Worm (Caenorhabditis elegans) whole organism, mixed stage, embryonic: ENCODE data around the gene R07E5.5.
A peak's percentile ranks its signal among the peaks of the same experiment; 100 is the strongest.

Source experiments
- M03D4.4 ChIP-seq: sonication (generic microtip); optimal IDR thresholded peaks from 2 replicates; lab custom pipeline; 2017; ENCODE audit warnings: mild to moderate bottlenecking, missing genetic modification characterization, missing compliant biosample characterization
- ceh-43 ChIP-seq: fragments of 200-800 bp; sonication (Bioruptor generic); optimal IDR thresholded peaks from 2 replicates; lab custom pipeline; 2018; ENCODE audit warnings: mild to moderate bottlenecking, missing genetic modification characterization, moderate library complexity, missing compliant biosample characterization
- ceh-83 ChIP-seq: fragments of 200-800 bp; sonication (Bioruptor generic); optimal IDR thresholded peaks from 2 replicates; lab custom pipeline; 2018; ENCODE audit warnings: mild to moderate bottlenecking, missing genetic modification characterization, missing compliant biosample characterization
- ces-1 ChIP-seq: fragments of 150-350 bp; optimal IDR thresholded peaks from 2 replicates; lab custom pipeline; 2014; ENCODE audit warnings: missing biosample characterization, missing genetic modification reagents, missing genetic modification characterization
- cnd-1 ChIP-seq: fragments of 200-800 bp; sonication (Bioruptor generic); optimal IDR thresholded peaks from 2 replicates; lab custom pipeline; 2018; ENCODE audit warnings: mild to moderate bottlenecking, missing genetic modification characterization, missing compliant biosample characterization
- drap-1 ChIP-seq: fragments of 200-800 bp; sonication (Bioruptor generic); optimal IDR thresholded peaks from 3 replicates; lab custom pipeline; 2018; ENCODE audit warnings: mild to moderate bottlenecking, missing genetic modification characterization, missing compliant biosample characterization
- elt-1 ChIP-seq: sonication (generic microtip); optimal IDR thresholded peaks from 2 replicates; lab custom pipeline; 2017; ENCODE audit warnings: missing genetic modification characterization, mild to moderate bottlenecking, missing compliant biosample characterization, antibody characterized with exemption, moderate library complexity, borderline replicate concordance; ENCODE audit not compliant: insufficient read depth
- elt-3 ChIP-seq: fragments of 150-350 bp; optimal IDR thresholded peaks from 2 replicates; lab custom pipeline; 2014; ENCODE audit warnings: missing biosample characterization, missing genetic modification characterization
- ham-2 ChIP-seq: fragments of 200-800 bp; sonication (Bioruptor generic); optimal IDR thresholded peaks from 2 replicates; lab custom pipeline; 2018; ENCODE audit warnings: mild to moderate bottlenecking, missing genetic modification characterization, missing compliant biosample characterization
- hlh-1 ChIP-seq: fragments of 150-350 bp; optimal IDR thresholded peaks from 2 replicates; lab custom pipeline; 2014; ENCODE audit warnings: missing biosample characterization, missing genetic modification reagents, missing genetic modification characterization
- lin-13 ChIP-seq: fragments of 150-350 bp; optimal IDR thresholded peaks from 2 replicates; lab custom pipeline; 2014; ENCODE audit warnings: missing biosample characterization, missing genetic modification characterization
- lin-32 ChIP-seq: fragments of 200-800 bp; sonication (Bioruptor generic); optimal IDR thresholded peaks from 2 replicates; lab custom pipeline; 2018; ENCODE audit warnings: mild to moderate bottlenecking, missing genetic modification characterization, missing compliant biosample characterization
- lsy-2 ChIP-seq: fragments of 150-350 bp; optimal IDR thresholded peaks from 2 replicates; lab custom pipeline; 2014; ENCODE audit warnings: missing biosample characterization, missing genetic modification characterization
- mab-5 ChIP-seq: fragments of 150-350 bp; optimal IDR thresholded peaks from 2 replicates; lab custom pipeline; 2014; ENCODE audit warnings: missing biosample characterization, missing genetic modification characterization
- mep-1 ChIP-seq: fragments of 150-350 bp; optimal IDR thresholded peaks from 2 replicates; lab custom pipeline; 2017; ENCODE audit warnings: missing biosample characterization, missing genetic modification reagents, missing genetic modification characterization, inconsistent platforms
- mls-2 ChIP-seq: sonication (generic microtip); optimal IDR thresholded peaks from 2 replicates; lab custom pipeline; 2016; ENCODE audit warnings: mild to moderate bottlenecking, missing genetic modification characterization, moderate library complexity, missing compliant biosample characterization
- nhr-12 ChIP-seq: fragments of 150-350 bp; optimal IDR thresholded peaks from 2 replicates; lab custom pipeline; 2014; ENCODE audit warnings: missing biosample characterization, missing genetic modification characterization
- nhr-2 ChIP-seq: fragments of 150-350 bp; optimal IDR thresholded peaks from 2 replicates; lab custom pipeline; 2014; ENCODE audit warnings: missing biosample characterization, missing genetic modification characterization
- nhr-237 ChIP-seq: fragments of 150-350 bp; optimal IDR thresholded peaks from 2 replicates; lab custom pipeline; 2014; ENCODE audit warnings: missing biosample characterization, missing genetic modification characterization
- nhr-28 ChIP-seq: fragments of 150-350 bp; optimal IDR thresholded peaks from 2 replicates; lab custom pipeline; 2014; ENCODE audit warnings: missing biosample characterization, missing genetic modification characterization
- nhr-76 ChIP-seq: sonication (generic microtip); optimal IDR thresholded peaks from 2 replicates; lab custom pipeline; 2017; ENCODE audit warnings: missing biosample characterization, missing genetic modification characterization
- sem-2 ChIP-seq: fragments of 200-800 bp; sonication (Bioruptor generic); optimal IDR thresholded peaks from 2 replicates; lab custom pipeline; 2018; ENCODE audit warnings: mild to moderate bottlenecking, missing genetic modification characterization, missing compliant biosample characterization
- sptf-1 ChIP-seq: sonication (generic microtip); optimal IDR thresholded peaks from 2 replicates; lab custom pipeline; 2017; ENCODE audit warnings: mild to moderate bottlenecking, missing genetic modification characterization, moderate library complexity, missing compliant biosample characterization
- tbx-8 ChIP-seq: fragments of 200-800 bp; sonication (Bioruptor generic); optimal IDR thresholded peaks from 2 replicates; lab custom pipeline; 2018; ENCODE audit warnings: mild to moderate bottlenecking, missing genetic modification characterization, moderate library complexity, missing compliant biosample characterization
- unc-120 ChIP-seq: sonication (generic microtip); optimal IDR thresholded peaks from 2 replicates; lab custom pipeline; 2017; ENCODE audit warnings: missing genetic modification characterization, missing compliant biosample characterization; ENCODE audit not compliant: poor library complexity, severe bottlenecking
- unc-39 ChIP-seq: fragments of 150-350 bp; optimal IDR thresholded peaks from 2 replicates; lab custom pipeline; 2014; ENCODE audit warnings: missing biosample characterization, missing genetic modification characterization
- unc-62 ChIP-seq: fragments of 150-350 bp; optimal IDR thresholded peaks from 2 replicates; lab custom pipeline; 2014; ENCODE audit warnings: missing biosample characterization, missing genetic modification reagents, missing genetic modification characterization
- zip-8 ChIP-seq: fragments of 150-350 bp; optimal IDR thresholded peaks from 2 replicates; lab custom pipeline; 2014; ENCODE audit warnings: missing biosample characterization, missing genetic modification characterization
- ztf-11 ChIP-seq: fragments of 150-350 bp; optimal IDR thresholded peaks from 2 replicates; lab custom pipeline; 2014; ENCODE audit warnings: missing biosample characterization, missing genetic modification characterization

The R07E5.5 gene

DNA sequence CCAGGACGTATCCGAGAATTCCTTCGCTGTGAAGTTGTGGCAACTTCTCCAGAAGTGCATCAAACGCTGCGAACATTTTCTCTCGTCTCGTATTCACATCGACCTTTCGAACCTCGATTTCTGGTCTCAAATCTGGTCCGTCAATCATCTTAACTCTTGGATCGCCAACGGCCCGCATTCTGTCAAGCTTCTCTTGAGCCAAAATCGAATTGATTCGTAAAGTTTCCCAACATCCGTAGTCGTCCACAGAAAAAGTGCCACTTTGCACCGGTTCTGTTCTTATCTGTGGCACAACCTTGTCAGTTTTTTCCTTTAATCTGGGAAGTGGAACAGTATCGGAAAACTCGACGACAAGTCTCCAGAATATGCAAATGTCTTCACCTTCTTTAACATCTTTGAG, 38.0 kb downstream of the R07E5.5 start:
- TF ChIP-seq unc-39 (tag; lab: Kevin White, UChicago) (no peak), cnd-1 (tag; lab: Kevin White, UChicago) (no peak), unc-120 (tag; lab: Kevin White, UChicago) (no peak), nhr-2 (no peak), mab-5 (tag; lab: Kevin White, UChicago) (no peak), sptf-1 (no peak), mep-1 (tag; lab: Kevin White, UChicago) (no peak), lsy-2 (no peak), tbx-8 (GFP tag; lab: Kevin White, UChicago) (no peak), nhr-237 (tag; lab: Kevin White, UChicago) (no peak), nhr-12 (tag; lab: Kevin White, UChicago) (no peak), M03D4.4 (no peak), nhr-76 (tag; lab: Kevin White, UChicago) (no peak), lin-32 (GFP tag; lab: Kevin White, UChicago) (no peak), ztf-11 (no peak), elt-3 (tag; lab: Kevin White, UChicago) (no peak)

- TF ChIP-seq nhr-237 (tag; lab: Kevin White, UChicago) (no peak), ham-2 (GFP tag; lab: Kevin White, UChicago) (no peak), drap-1 (GFP tag; lab: Kevin White, UChicago) (no peak), nhr-28 (tag; lab: Kevin White, UChicago) (no peak), hlh-1 (no peak), zip-8 (tag; lab: Kevin White, UChicago) (no peak), mls-2 (tag; lab: Kevin White, UChicago) (no peak), nhr-2 (no peak), lin-13 (tag; lab: Kevin White, UChicago) (no peak), lin-32 (GFP tag; lab: Kevin White, UChicago) (no peak), ztf-11 (no peak), sptf-1 (no peak)
Measured at ce11 chrIII:4439493-4439983, 42.3 kb downstream of the R07E5.5 start, which contains the start of gene C28A5.2. C28A5.2 (minus strand) TSS chrIII:4439543.

- TF ChIP-seq unc-62 (GFP tag; lab: Kevin White, UChicago) (no peak), elt-3 (tag; lab: Kevin White, UChicago) (no peak), mep-1 (tag; lab: Kevin White, UChicago) (no peak), ceh-83 (GFP tag; lab: Kevin White, UChicago) (no peak), lsy-2 (no peak), ham-2 (GFP tag; lab: Kevin White, UChicago) (no peak), unc-120 (tag; lab: Kevin White, UChicago) (no peak), elt-1 (tag; lab: Kevin White, UChicago) (no peak), ces-1 (GFP tag; lab: Kevin White, UChicago) (no peak)
Measured at ce11 chrIII:4441781-4442180, 44.6 kb downstream of the R07E5.5 start, which contains the start of gene nex-3. nex-3 (plus strand) TSS chrIII:4442081.

DNA sequence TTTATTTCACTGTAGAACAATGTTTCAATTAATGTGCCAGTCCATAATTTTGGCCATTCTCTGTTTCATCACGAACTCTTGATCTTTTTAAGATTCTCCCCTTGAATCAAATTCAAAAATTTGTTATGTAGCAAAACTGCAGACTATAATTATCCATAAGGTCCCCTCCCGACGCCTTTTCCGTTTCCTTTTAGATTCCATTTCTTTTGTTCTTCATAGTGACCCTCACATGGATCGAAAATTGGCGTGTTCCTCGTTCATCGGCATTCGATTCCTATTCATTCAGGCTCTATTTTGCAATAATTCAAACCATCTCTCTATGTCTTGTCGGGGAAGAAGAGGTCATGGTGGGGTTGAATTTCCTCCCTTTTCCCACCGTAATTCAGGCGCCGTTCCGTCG, 47.3 kb downstream of the R07E5.5 start:
- TF ChIP-seq nhr-76 (tag; lab: Kevin White, UChicago) (no peak), nhr-28 (tag; lab: Kevin White, UChicago) (no peak), ceh-43 (GFP tag; lab: Kevin White, UChicago) (peak; percentile 96), lsy-2 (no peak), unc-120 (tag; lab: Kevin White, UChicago) (no peak), elt-1 (tag; lab: Kevin White, UChicago) (no peak), sem-2 (no peak)
- TF ChIP-seq, all 35 proteins: peak for 1

DNA sequence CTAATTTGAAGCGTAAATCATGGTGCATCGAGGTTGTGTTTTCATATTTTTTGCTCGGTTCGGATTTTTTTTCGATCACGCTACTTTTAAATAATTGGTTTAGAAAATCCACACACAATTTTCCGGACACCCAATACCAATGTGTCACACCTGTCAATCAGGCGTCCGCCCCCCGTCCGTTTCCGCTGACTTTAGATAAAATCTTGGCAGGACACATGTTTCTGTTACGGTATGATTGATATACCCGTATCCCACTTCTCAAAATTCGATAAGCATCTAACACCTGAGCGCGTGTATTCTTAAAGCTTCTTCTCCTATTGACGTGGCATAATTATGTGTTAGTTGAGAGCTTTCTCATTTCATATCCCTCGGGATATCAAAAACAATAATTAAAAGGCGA, 50.8 kb downstream of the R07E5.5 start:
- TF ChIP-seq ceh-43 (GFP tag; lab: Kevin White, UChicago) (peak; percentile 77), mls-2 (tag; lab: Kevin White, UChicago) (no peak), nhr-237 (tag; lab: Kevin White, UChicago) (no peak), unc-62 (GFP tag; lab: Kevin White, UChicago) (peak; percentile 80), drap-1 (GFP tag; lab: Kevin White, UChicago) (no peak), nhr-2 (peak; percentile 18), elt-1 (tag; lab: Kevin White, UChicago) (peak; percentile 67)
